Worm (Caenorhabditis elegans) whole organism, L4 larva: ENCODE results near the gene ZC443.7.
A peak's percentile ranks its signal among the peaks of the same experiment; 100 is the strongest.

Experiments used
- F10B5.3 ChIP-seq: sonication (generic microtip); optimal IDR thresholded peaks from 2 replicates; lab custom pipeline; 2016; ENCODE audit warnings: mild to moderate bottlenecking, missing genetic modification characterization, missing compliant biosample characterization
- T26A8.4 ChIP-seq: fragments of 200-800 bp; sonication (Bioruptor generic); IDR thresholded peaks from 2 replicates; pipeline ENCODE4 v1.3.6; 2022; ENCODE audit warnings: missing genetic modification characterization, missing compliant biosample characterization
- Y105C5A.15 ChIP-seq: fragments of 200-800 bp; sonication (Bioruptor generic); IDR thresholded peaks from 2 replicates; pipeline ENCODE4 v1.3.6; 2022; ENCODE audit warnings: missing genetic modification characterization, missing compliant biosample characterization
- Y48G9A.11 ChIP-seq: fragments of 200-800 bp; sonication (Bioruptor generic); IDR thresholded peaks from 2 replicates; pipeline ENCODE4 v1.3.6; 2022; ENCODE audit warnings: missing genetic modification reagents, missing genetic modification characterization, missing compliant biosample characterization
- Y5F2A.4 ChIP-seq: fragments of 200-800 bp; sonication (Bioruptor generic); optimal IDR thresholded peaks from 2 replicates; lab custom pipeline; 2018; ENCODE audit warnings: mild to moderate bottlenecking, missing genetic modification characterization, missing compliant biosample characterization
- Y75B8A.6 ChIP-seq: fragments of 200-800 bp; sonication (Bioruptor generic); IDR thresholded peaks from 2 replicates; pipeline ENCODE4 v1.3.6; 2022; ENCODE audit warnings: missing genetic modification reagents, missing genetic modification characterization, missing compliant biosample characterization
- ama-1 ChIP-seq: fragments of 150-350 bp; optimal IDR thresholded peaks from 2 replicates; lab custom pipeline; 2014; ENCODE audit warnings: inconsistent platforms, mixed read lengths
- arid-1 ChIP-seq: fragments of 200-800 bp; sonication (Bioruptor generic); conservative IDR thresholded peaks from 2 replicates; pipeline ENCODE4 v1.3.6; 2022; ENCODE audit warnings: missing genetic modification reagents, missing genetic modification characterization, missing compliant biosample characterization
- ceh-20 ChIP-seq: fragments of 200-800 bp; sonication (Bioruptor generic); IDR thresholded peaks from 2 replicates; pipeline ENCODE4 v1.3.6; 2022; ENCODE audit warnings: missing genetic modification reagents, missing genetic modification characterization, missing compliant biosample characterization
- ceh-28 ChIP-seq: fragments of 150-350 bp; optimal IDR thresholded peaks from 2 replicates; lab custom pipeline; 2014; ENCODE audit warnings: missing biosample characterization, missing genetic modification reagents, missing genetic modification characterization
- ceh-32 ChIP-seq: sonication (generic microtip); optimal IDR thresholded peaks from 2 replicates; lab custom pipeline; 2016; ENCODE audit warnings: mild to moderate bottlenecking, missing genetic modification characterization, missing compliant biosample characterization; ENCODE audit not compliant: poor library complexity
- ceh-44 ChIP-seq: fragments of 200-800 bp; sonication (Bioruptor generic); IDR thresholded peaks from 2 replicates; pipeline ENCODE4 v1.3.6; 2022; ENCODE audit warnings: missing genetic modification reagents, missing genetic modification characterization, missing compliant biosample characterization
- ceh-82 ChIP-seq: sonication (generic microtip); optimal IDR thresholded peaks from 2 replicates; lab custom pipeline; 2017; ENCODE audit warnings: missing biosample characterization, missing genetic modification characterization
- cey-2 ChIP-seq: sonication (generic microtip); optimal IDR thresholded peaks from 3 replicates; lab custom pipeline; 2017; ENCODE audit warnings: missing genetic modification characterization, mild to moderate bottlenecking, missing compliant biosample characterization, antibody characterized with exemption, borderline replicate concordance; ENCODE audit not compliant: insufficient read depth
- daf-12 ChIP-seq: fragments of 150-350 bp; optimal IDR thresholded peaks from 2 replicates; lab custom pipeline; 2014; ENCODE audit warnings: missing biosample characterization, missing genetic modification reagents, missing genetic modification characterization
- daf-19 ChIP-seq: fragments of 200-800 bp; sonication (Bioruptor generic); conservative IDR thresholded peaks from 2 replicates; pipeline ENCODE4 v1.3.6; 2022; ENCODE audit warnings: missing genetic modification characterization, missing compliant biosample characterization
- dmd-8 ChIP-seq: fragments of 200-800 bp; sonication (Bioruptor generic); IDR thresholded peaks from 2 replicates; pipeline ENCODE4 v1.3.6; 2022; ENCODE audit warnings: missing genetic modification characterization, missing compliant biosample characterization
- duxl-1 ChIP-seq: sonication (generic microtip); optimal IDR thresholded peaks from 2 replicates; lab custom pipeline; 2016; ENCODE audit warnings: mild to moderate bottlenecking, missing genetic modification characterization, moderate library complexity, missing compliant biosample characterization; ENCODE audit not compliant: poor library complexity
- egl-27 ChIP-seq: sonication (generic microtip); optimal IDR thresholded peaks from 3 replicates; lab custom pipeline; 2017; ENCODE audit warnings: missing biosample characterization, missing genetic modification reagents, missing genetic modification characterization
- fkh-10 ChIP-seq: fragments of 150-350 bp; optimal IDR thresholded peaks from 2 replicates; lab custom pipeline; 2014; ENCODE audit warnings: missing biosample characterization, missing genetic modification reagents, missing genetic modification characterization
- hif-1 ChIP-seq, 2 experiments: sonication (generic microtip); optimal IDR thresholded peaks; 2 replicates each; lab custom pipeline; 2016 to 2017; ENCODE audit warnings: missing compliant biosample characterization in 2 of 2, missing genetic modification characterization in 2 of 2, missing genetic modification reagents in 2 of 2, missing genotype in 2 of 2, mild to moderate bottlenecking in 1 of 2
- hlh-11 ChIP-seq: fragments of 200-800 bp; sonication (Bioruptor generic); optimal IDR thresholded peaks from 2 replicates; lab custom pipeline; 2018; ENCODE audit warnings: mild to moderate bottlenecking, missing genetic modification characterization, missing compliant biosample characterization
- hlh-30 ChIP-seq: sonication (generic microtip); optimal IDR thresholded peaks from 2 replicates; lab custom pipeline; 2017; ENCODE audit warnings: antibody characterized with exemption, mild to moderate bottlenecking, missing genetic modification characterization, missing compliant biosample characterization; ENCODE audit not compliant: insufficient read depth
- jun-1 ChIP-seq: fragments of 150-350 bp; optimal IDR thresholded peaks from 2 replicates; lab custom pipeline; 2014; ENCODE audit warnings: missing biosample characterization, missing genetic modification reagents, missing genetic modification characterization
- lim-7 ChIP-seq: fragments of 200-800 bp; sonication (Bioruptor generic); IDR thresholded peaks from 2 replicates; pipeline ENCODE4 v1.3.6; 2022; ENCODE audit warnings: missing genetic modification characterization, missing compliant biosample characterization
- lin-13 ChIP-seq: fragments of 150-350 bp; optimal IDR thresholded peaks from 2 replicates; lab custom pipeline; 2014; ENCODE audit warnings: missing biosample characterization, missing genetic modification reagents, missing genetic modification characterization
- lin-15B ChIP-seq: fragments of 150-350 bp; sonication (generic microtip); optimal IDR thresholded peaks from 3 replicates; lab custom pipeline; 2014; ENCODE audit warnings: missing biosample characterization, missing genetic modification characterization
- lin-38 ChIP-seq: fragments of 200-800 bp; sonication (Bioruptor generic); IDR thresholded peaks from 2 replicates; pipeline ENCODE4 v1.3.6; 2022; ENCODE audit warnings: missing genetic modification reagents, missing genetic modification characterization, missing compliant biosample characterization
- lin-39 ChIP-seq: fragments of 150-350 bp; optimal IDR thresholded peaks from 2 replicates; lab custom pipeline; 2014; ENCODE audit warnings: missing biosample characterization, missing genetic modification reagents, missing genetic modification characterization
- madf-5 ChIP-seq, 2 experiments: fragments of 200-800 bp; sonication (Bioruptor generic); IDR thresholded peaks; 2 replicates each; pipeline ENCODE4 v1.3.6; 2022; ENCODE audit warnings: missing compliant biosample characterization in 2 of 2, missing genetic modification characterization in 2 of 2
- mes-2 ChIP-seq: sonication (generic microtip); optimal IDR thresholded peaks from 2 replicates; lab custom pipeline; 2016; ENCODE audit warnings: missing genotype, mild to moderate bottlenecking, missing genetic modification characterization, missing compliant biosample characterization; ENCODE audit not compliant: poor library complexity, severe bottlenecking
- mxl-2 ChIP-seq: fragments of 200-800 bp; sonication (Bioruptor generic); conservative IDR thresholded peaks from 2 replicates; pipeline ENCODE4 v1.3.6; 2022; ENCODE audit warnings: missing genetic modification reagents, missing genetic modification characterization, missing compliant biosample characterization
- nhr-102 ChIP-seq: sonication (generic microtip); optimal IDR thresholded peaks from 2 replicates; lab custom pipeline; 2016; ENCODE audit warnings: mild to moderate bottlenecking, missing genetic modification characterization, moderate library complexity, missing compliant biosample characterization
- nhr-11 ChIP-seq: fragments of 150-350 bp; optimal IDR thresholded peaks from 2 replicates; lab custom pipeline; 2014; ENCODE audit warnings: missing biosample characterization, missing genetic modification characterization
- nhr-237 ChIP-seq: sonication (generic microtip); optimal IDR thresholded peaks from 2 replicates; lab custom pipeline; 2017; ENCODE audit warnings: missing biosample characterization, missing genetic modification characterization
- nhr-25 ChIP-seq: sonication (generic microtip); optimal IDR thresholded peaks from 2 replicates; lab custom pipeline; 2017; ENCODE audit warnings: missing genetic modification characterization, mild to moderate bottlenecking, missing compliant biosample characterization, antibody characterized with exemption, moderate library complexity, borderline replicate concordance; ENCODE audit not compliant: insufficient read depth
- nhr-28 ChIP-seq: fragments of 150-350 bp; optimal IDR thresholded peaks from 2 replicates; lab custom pipeline; 2014; ENCODE audit warnings: missing biosample characterization, missing genetic modification characterization
- nhr-48 ChIP-seq: sonication (generic microtip); optimal IDR thresholded peaks from 2 replicates; lab custom pipeline; 2016; ENCODE audit warnings: mild to moderate bottlenecking, missing genetic modification characterization, missing compliant biosample characterization
- nhr-76 ChIP-seq: fragments of 150-350 bp; optimal IDR thresholded peaks from 2 replicates; lab custom pipeline; 2014; ENCODE audit warnings: missing biosample characterization, missing genetic modification characterization
- pha-4 ChIP-seq, 2 experiments: fragments of 150-350 bp in 1 of 2; fragments of 200-800 bp in 1 of 2; sonication (Bioruptor generic) in 1 of 2; IDR thresholded peaks in 1 of 2; optimal IDR thresholded peaks in 1 of 2; 2 replicates each; pipeline versions ENCODE4 v1.3.6 to Lab custom; 2014 to 2022; ENCODE audit warnings: missing genetic modification characterization in 2 of 2, missing genetic modification reagents in 2 of 2, missing biosample characterization in 1 of 2, missing compliant biosample characterization in 1 of 2
- rbr-2 ChIP-seq: sonication (generic microtip); optimal IDR thresholded peaks from 2 replicates; lab custom pipeline; 2016; ENCODE audit warnings: missing genotype, missing genetic modification characterization, missing compliant biosample characterization
- saeg-2 ChIP-seq: fragments of 200-800 bp; sonication (Bioruptor generic); IDR thresholded peaks from 2 replicates; pipeline ENCODE4 v1.3.6; 2022; ENCODE audit warnings: missing genetic modification reagents, missing genetic modification characterization, missing compliant biosample characterization
- sdz-12 ChIP-seq: fragments of 200-800 bp; sonication (Bioruptor generic); optimal IDR thresholded peaks from 2 replicates; lab custom pipeline; 2018; ENCODE audit warnings: mild to moderate bottlenecking, missing genetic modification characterization, missing compliant biosample characterization
- skn-1 ChIP-seq: fragments of 150-350 bp; optimal IDR thresholded peaks from 2 replicates; lab custom pipeline; 2014; ENCODE audit warnings: missing biosample characterization, missing genetic modification characterization
- spr-1 ChIP-seq: sonication (generic microtip); optimal IDR thresholded peaks from 2 replicates; lab custom pipeline; 2016; ENCODE audit warnings: mild to moderate bottlenecking, missing genetic modification characterization, missing compliant biosample characterization
- tra-1 ChIP-seq: fragments of 200-800 bp; sonication (Bioruptor generic); IDR thresholded peaks from 2 replicates; pipeline ENCODE4 v1.3.6; 2022; ENCODE audit warnings: missing genetic modification reagents, missing genetic modification characterization, missing compliant biosample characterization
- unc-130 ChIP-seq: sonication (generic microtip); optimal IDR thresholded peaks from 2 replicates; lab custom pipeline; 2016; ENCODE audit warnings: missing genetic modification reagents, missing genetic modification characterization, missing compliant biosample characterization
- vab-7 ChIP-seq: fragments of 200-800 bp; sonication (Bioruptor generic); IDR thresholded peaks from 2 replicates; pipeline ENCODE4 v1.3.6; 2022; ENCODE audit warnings: missing genetic modification reagents, missing genetic modification characterization, missing compliant biosample characterization
- zag-1 ChIP-seq: fragments of 150-350 bp; optimal IDR thresholded peaks from 2 replicates; lab custom pipeline; 2014; ENCODE audit warnings: missing biosample characterization, missing genetic modification characterization
- zfp-2 ChIP-seq: sonication (generic microtip); optimal IDR thresholded peaks from 2 replicates; lab custom pipeline; 2016; ENCODE audit warnings: mild to moderate bottlenecking, missing genetic modification characterization, missing compliant biosample characterization
- ztf-7 ChIP-seq: fragments of 150-350 bp; optimal IDR thresholded peaks from 2 replicates; lab custom pipeline; 2014; ENCODE audit warnings: missing biosample characterization, missing genetic modification characterization

The ZC443.7 gene

DNA sequence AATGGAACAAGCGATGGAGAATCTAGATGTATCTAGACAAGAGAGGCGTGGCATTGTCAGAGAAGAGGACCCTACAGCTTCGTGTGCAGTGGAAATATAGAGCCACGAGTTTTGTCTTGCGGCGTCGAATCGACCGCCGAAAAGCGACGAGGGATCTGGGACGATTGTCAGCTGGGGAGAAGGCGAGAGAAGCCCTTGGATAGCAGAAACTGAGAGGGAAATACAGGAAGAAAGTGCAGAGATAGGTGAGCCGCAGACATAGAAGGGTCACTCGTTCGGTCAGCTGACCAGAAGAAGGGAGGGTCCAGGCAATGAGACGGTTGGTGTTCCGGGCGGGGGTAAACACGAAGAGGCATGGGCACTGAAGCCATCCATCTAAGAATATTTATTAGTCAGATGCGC, 8.2 kb downstream of the ZC443.7 start (continued):
- TF ChIP-seq hif-1 (tag; optimal IDR thresholded peaks at IDR 0.05; lab: Kevin White, UChicago) (peak in 1 of 2 experiments; percentile 65), lin-38 (GFP tag; lab: Robert Waterston, UW) (0 out of 2 replicates have a peak, but pooled peaks have one; percentile 19), vab-7 (GFP tag; lab: Robert Waterston, UW) (no peak), nhr-76 (tag; lab: Kevin White, UChicago) (no peak), zfp-2 (no peak), daf-19 (no peak), nhr-102 (tag; lab: Kevin White, UChicago) (no peak), madf-5 (GFP tag; IDR thresholded peaks at IDR 0.05; lab: Robert Waterston, UW) (no peak), Y75B8A.6 (GFP tag; lab: Robert Waterston, UW) (no peak), rbr-2 (tag; lab: Kevin White, UChicago) (peak; percentile 72), pha-4 (GFP tag; IDR thresholded peaks at IDR 0.05; lab: Robert Waterston, UW) (no peak), pha-4 (tag; optimal IDR thresholded peaks at IDR 0.05; lab: Kevin White, UChicago) (no peak), nhr-48 (tag; lab: Kevin White, UChicago) (no peak), arid-1 (GFP tag; lab: Robert Waterston, UW) (no peak), tra-1 (GFP tag; lab: Robert Waterston, UW) (no peak), unc-130 (GFP tag; lab: Kevin White, UChicago) (no peak), nhr-28 (tag; lab: Kevin White, UChicago) (peak; percentile 12), lin-15B (tag; lab: Kevin White, UChicago) (no peak), nhr-11 (tag; lab: Kevin White, UChicago) (peak; percentile 83), nhr-237 (tag; lab: Kevin White, UChicago) (no peak), lin-39 (tag; lab: Kevin White, UChicago) (no peak), egl-27 (tag; lab: Kevin White, UChicago) (no peak), fkh-10 (GFP tag; lab: Kevin White, UChicago) (peak; percentile 65), Y5F2A.4 (GFP tag; lab: Kevin White, UChicago) (no peak), ceh-28 (tag; lab: Kevin White, UChicago) (no peak), Y105C5A.15 (no peak), ceh-44 (GFP tag; lab: Robert Waterston, UW) (no peak), mxl-2 (GFP tag; lab: Robert Waterston, UW) (no peak), saeg-2 (no peak), Y48G9A.11 (GFP tag; lab: Robert Waterston, UW) (no peak), daf-12 (tag; lab: Kevin White, UChicago) (no peak), spr-1 (no peak), T26A8.4 (GFP tag; lab: Robert Waterston, UW) (no peak), lin-13 (GFP tag; lab: Kevin White, UChicago) (no peak), mes-2 (tag; lab: Kevin White, UChicago) (peak; percentile 13), sdz-12 (GFP tag; lab: Kevin White, UChicago) (no peak), ztf-7 (tag; lab: Kevin White, UChicago) (no peak), nhr-25 (no peak), ceh-82 (tag; lab: Kevin White, UChicago) (no peak), skn-1 (tag; lab: Kevin White, UChicago) (no peak), zag-1 (no peak), duxl-1 (no peak), jun-1 (tag; lab: Kevin White, UChicago) (no peak), hlh-30 (tag; lab: Kevin White, UChicago) (peak; percentile 93), cey-2 (tag; lab: Kevin White, UChicago) (no peak), ceh-32 (no peak), ama-1 (lab: Kevin White, UChicago) (peak; percentile 10), F10B5.3 (tag; lab: Kevin White, UChicago) (no peak), ceh-20 (GFP tag; lab: Robert Waterston, UW) (peak; percentile 72), hlh-11 (peak; percentile 90), dmd-8 (GFP tag; lab: Robert Waterston, UW) (no peak), lim-7 (GFP tag; lab: Robert Waterston, UW) (no peak)
